Fruit fly (Drosophila melanogaster): ENCODE measurements around the gene fh.
A peak's percentile ranks its signal among the peaks of the same experiment; 100 is the strongest.

Gene fh

dm6 chrX:9118961-9119633 is 29.8 kb downstream of the fh start (continued):
- TF ChIP-seq Fer1 (GFP tag; optimal IDR thresholded peaks at IDR 0.05) (peak; percentile 59), CG4424 (GFP tag; optimal IDR thresholded peaks at IDR 0.05) (peak; percentile 54), row (GFP tag; IDR thresholded peaks at IDR 0.05) (no peak), CG10431 (GFP tag; optimal IDR thresholded peaks at IDR 0.05) (no peak), CG14710 (tag; optimal IDR thresholded peaks at IDR 0.05) (peak; percentile 47), D19B (GFP tag; optimal IDR thresholded peaks at IDR 0.05) (peak; percentile 20), chif (GFP tag; optimal IDR thresholded peaks at IDR 0.05) (peak in 1 of 2 experiments; percentile 6), CG11696 (GFP tag; IDR thresholded peaks at IDR 0.05) (no peak), CG8478 (optimal IDR thresholded peaks at IDR 0.05) (no peak), CG9817 (tag; optimal IDR thresholded peaks at IDR 0.05) (no peak), eyg (GFP tag; optimal IDR thresholded peaks at IDR 0.05) (no peak), CG3065 (GFP tag; optimal IDR thresholded peaks at IDR 0.05) (no peak), CG14014 (GFP tag; IDR thresholded peaks at IDR 0.05) (no peak), HHEX (GFP tag; optimal IDR thresholded peaks at IDR 0.05) (peak; percentile 46), CG2199 (GFP tag; IDR thresholded peaks at IDR 0.05) (no peak), pfk (GFP tag; optimal IDR thresholded peaks at IDR 0.05) (no peak), NC2α (GFP tag; optimal IDR thresholded peaks at IDR 0.05) (no peak), CG15514 (GFP tag; optimal IDR thresholded peaks at IDR 0.05) (peak; percentile 37), kah (GFP tag; optimal IDR thresholded peaks at IDR 0.05) (peak; percentile 3), ham (GFP tag; IDR thresholded peaks at IDR 0.05) (no peak), gfzf (GFP tag; optimal IDR thresholded peaks at IDR 0.05) (no peak), CG43689 (GFP tag; IDR thresholded peaks at IDR 0.05) (no peak), CG1792 (GFP tag; optimal IDR thresholded peaks at IDR 0.05) (peak; percentile 14), Ssrp (tag; optimal IDR thresholded peaks at IDR 0.05) (no peak), CG10147 (GFP tag; optimal IDR thresholded peaks at IDR 0.05) (peak; percentile 59), CG34376 (GFP tag; optimal IDR thresholded peaks at IDR 0.05) (no peak), sob (GFP tag; IDR thresholded peaks at IDR 0.05) (no peak), psq (GFP tag; optimal IDR thresholded peaks at IDR 0.05) (no peak), CG33213 (GFP tag; optimal IDR thresholded peaks at IDR 0.05) (no peak), CG12236 (GFP tag; optimal IDR thresholded peaks at IDR 0.05) (no peak), tap (tag; optimal IDR thresholded peaks at IDR 0.05) (peak; percentile 69), HLH4C (GFP tag; IDR thresholded peaks at IDR 0.05; ENCODE audit: partially characterized antibody) (no peak), Sry-δ (GFP tag; optimal IDR thresholded peaks at IDR 0.05) (peak; percentile 2), CG8388 (GFP tag; optimal IDR thresholded peaks at IDR 0.05) (no peak), nerfin-1 (tag; optimal IDR thresholded peaks at IDR 0.05) (peak; percentile 56), CG6272 (GFP tag; IDR thresholded peaks at IDR 0.05) (no peak), Neu2 (GFP tag; optimal IDR thresholded peaks at IDR 0.05; ENCODE audit: borderline replicate concordance) (no peak), CG15696 (tag; optimal IDR thresholded peaks at IDR 0.05) (peak; percentile 5), Doc3 (GFP tag; IDR thresholded peaks at IDR 0.05; ENCODE audit: partially characterized antibody) (no peak), jing (GFP tag; optimal IDR thresholded peaks at IDR 0.05) (no peak), phol (tag; optimal IDR thresholded peaks at IDR 0.05) (peak; percentile 70), corto (GFP tag; optimal IDR thresholded peaks at IDR 0.05) (no peak), ssp (GFP tag; IDR thresholded peaks at IDR 0.05) (no peak), crc (GFP tag; optimal IDR thresholded peaks at IDR 0.05) (no peak), CG17385 (GFP tag; optimal IDR thresholded peaks at IDR 0.05) (peak; percentile 54), Dfd (GFP tag; optimal IDR thresholded peaks at IDR 0.05) (no peak), Six4 (GFP tag; optimal IDR thresholded peaks at IDR 0.05) (peak; percentile 15), fd3F (GFP tag; optimal IDR thresholded peaks at IDR 0.05) (no peak), CG4282 (GFP tag; optimal IDR thresholded peaks at IDR 0.05) (no peak), scrt (GFP tag; optimal IDR thresholded peaks at IDR 0.05) (peak; percentile 12)
